Fruit fly (Drosophila melanogaster): ENCODE measurements around the gene Acsx4.

The Acsx4 gene

DNA sequence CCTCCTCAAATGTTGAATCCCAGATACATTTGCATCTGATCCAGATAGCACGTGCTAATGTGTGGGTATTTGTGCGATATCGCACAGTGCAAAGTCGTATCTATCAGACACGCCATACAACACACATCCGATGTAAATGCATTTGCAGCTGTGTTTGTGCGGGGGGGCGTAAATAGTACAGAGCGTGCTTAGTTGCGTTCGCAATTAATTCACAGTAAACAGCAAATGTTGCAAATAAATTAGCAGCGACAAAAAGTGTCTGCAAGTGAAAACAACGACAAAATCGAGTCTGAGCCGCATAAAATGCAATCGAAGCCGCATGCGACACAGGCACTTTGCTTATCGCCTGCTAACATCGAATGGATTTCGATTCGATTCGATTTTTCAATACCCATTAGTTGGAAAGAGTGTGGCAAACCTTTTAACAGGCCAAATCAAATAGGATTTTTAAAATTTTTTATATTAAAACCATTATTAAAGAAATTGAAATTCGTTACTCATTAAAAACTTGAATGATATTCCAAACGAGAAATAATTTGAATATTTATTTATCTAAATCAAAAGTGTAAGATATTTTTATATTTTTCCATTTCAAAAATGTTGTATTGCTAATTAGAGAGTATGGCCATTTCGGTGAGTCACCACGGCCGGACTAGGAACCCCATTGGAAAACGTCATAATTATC lies 24.6 kb downstream of the Acsx4 start:
- no peak for TF ChIP-seq CG32121 (GFP tag; IDR thresholded peaks at IDR 0.05)
- no peak for TF ChIP-seq Pif1A (GFP tag; optimal IDR thresholded peaks at IDR 0.05)
- TF ChIP-seq CG12605 (GFP tag; IDR thresholded peaks at IDR 0.05) = no peak
- TF ChIP-seq CG17806 (tag; optimal IDR thresholded peaks at IDR 0.05) = no peak
- TF ChIP-seq CG15710 (tag; optimal IDR thresholded peaks at IDR 0.05) = peak; percentile 11
- TF ChIP-seq CG8301 (tag; optimal IDR thresholded peaks at IDR 0.05) = peak; percentile 5
- peak; percentile 47 for TF ChIP-seq CG14655 (GFP tag; optimal IDR thresholded peaks at IDR 0.05)
- TF ChIP-seq Snoo (tag; optimal IDR thresholded peaks at IDR 0.05) = no peak
- peak; percentile 11 for TF ChIP-seq CG34367 (tag; optimal IDR thresholded peaks at IDR 0.05)
- no peak for TF ChIP-seq D1 (tag; optimal IDR thresholded peaks at IDR 0.05)
- TF ChIP-seq gl (tag; optimal IDR thresholded peaks at IDR 0.05) = no peak
- TF ChIP-seq CG10348 (GFP tag; IDR thresholded peaks at IDR 0.05) = no peak
- no peak for TF ChIP-seq EcR (GFP tag; optimal IDR thresholded peaks at IDR 0.05)
- no peak for TF ChIP-seq CG8159 (tag; optimal IDR thresholded peaks at IDR 0.05)
- TF ChIP-seq rn (GFP tag; IDR thresholded peaks at IDR 0.05) = no peak
- TF ChIP-seq CG13204 (GFP tag; optimal IDR thresholded peaks at IDR 0.05) = no peak
- TF ChIP-seq fd96Ca (GFP tag; IDR thresholded peaks at IDR 0.05) = no peak; the same call in 2 of the 3 replicates
- TF ChIP-seq CG4496 (GFP tag; IDR thresholded peaks at IDR 0.05) = 0 out of 3 replicates have a peak, but pooled peaks have one; percentile 8
- no peak for TF ChIP-seq Ets98B (GFP tag; IDR thresholded peaks at IDR 0.05)
- peak; percentile 48 for TF ChIP-seq CG9948 (tag; optimal IDR thresholded peaks at IDR 0.05)
- TF ChIP-seq Pif1B (GFP tag; optimal IDR thresholded peaks at IDR 0.05) = peak; percentile 28

DNA sequence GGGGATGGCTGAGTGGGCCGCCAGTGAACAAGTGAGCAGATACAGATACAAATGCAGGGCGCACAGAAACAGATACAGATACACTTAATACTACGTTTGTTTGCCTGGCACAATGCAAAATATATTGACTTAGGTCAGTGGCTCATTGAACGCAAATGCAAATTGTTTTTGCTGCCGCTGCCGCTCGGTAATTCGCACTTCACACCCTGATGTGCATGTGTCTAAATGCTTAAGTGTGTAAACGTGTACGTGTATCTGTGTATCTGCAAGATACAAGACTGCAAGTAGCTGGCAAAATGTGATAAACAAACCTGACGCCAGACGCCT lies 25.1 kb downstream of the Acsx4 start:
- TF ChIP-seq Ets98B (GFP tag; IDR thresholded peaks at IDR 0.05) = no peak
- TF ChIP-seq CG8159 (tag; optimal IDR thresholded peaks at IDR 0.05) = no peak
- TF ChIP-seq CG14655 (GFP tag; optimal IDR thresholded peaks at IDR 0.05) = peak; percentile 24
- TF ChIP-seq CG10348 (GFP tag; IDR thresholded peaks at IDR 0.05) = no peak
- peak; percentile 51 for TF ChIP-seq EcR (GFP tag; optimal IDR thresholded peaks at IDR 0.05)
- 0 out of 3 replicates have a peak, but pooled peaks have one; percentile 19 for TF ChIP-seq fd96Ca (GFP tag; IDR thresholded peaks at IDR 0.05)

DNA sequence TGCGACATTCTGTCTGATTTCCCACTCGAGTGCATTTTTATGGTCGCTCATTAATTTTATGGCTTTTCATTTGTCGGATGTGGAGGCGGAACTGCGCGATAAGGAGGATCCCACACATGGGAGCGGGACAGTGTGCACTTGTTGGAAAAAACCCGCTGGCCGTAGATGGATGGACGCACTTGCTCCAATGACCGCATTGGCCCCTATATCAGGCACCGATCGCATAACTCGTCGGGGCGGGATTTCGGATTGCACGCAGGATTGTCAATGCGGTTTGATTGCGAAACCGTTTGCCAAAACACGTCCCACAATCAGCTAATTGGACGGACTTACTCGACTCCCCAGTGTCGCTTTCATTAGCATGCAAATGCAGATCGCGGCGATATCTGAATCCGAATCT lies 28.2 kb downstream of the Acsx4 start:
- TF ChIP-seq CG8301 (tag; optimal IDR thresholded peaks at IDR 0.05) (no peak), Snoo (tag; optimal IDR thresholded peaks at IDR 0.05) (no peak), Pif1B (GFP tag; optimal IDR thresholded peaks at IDR 0.05) (no peak), EcR (GFP tag; optimal IDR thresholded peaks at IDR 0.05) (no peak), CG4496 (GFP tag; IDR thresholded peaks at IDR 0.05) (no peak), CG10348 (GFP tag; IDR thresholded peaks at IDR 0.05) (no peak), CG17806 (tag; optimal IDR thresholded peaks at IDR 0.05) (no peak), gl (tag; optimal IDR thresholded peaks at IDR 0.05) (no peak), D1 (tag; optimal IDR thresholded peaks at IDR 0.05) (no peak)

DNA sequence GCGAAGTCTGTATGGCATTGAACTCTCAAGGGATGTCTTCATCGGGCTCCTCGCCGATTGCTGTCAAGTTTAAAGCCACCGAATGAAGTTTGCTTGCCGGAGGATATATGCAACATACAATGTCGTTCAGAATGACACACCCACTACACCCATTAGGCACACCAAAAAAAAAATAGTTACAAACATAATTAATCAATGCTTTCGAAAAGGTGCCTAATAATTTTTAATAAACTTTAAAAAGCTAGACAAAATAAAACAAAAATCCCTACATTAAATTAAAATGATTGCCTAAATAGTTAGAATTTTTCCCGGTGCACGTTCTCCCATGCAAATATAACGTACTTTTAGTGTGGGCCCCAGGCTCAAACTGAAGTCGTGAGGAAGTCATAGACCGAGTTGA lies 29.1 kb downstream of the Acsx4 start:
- peak; percentile 51 for TF ChIP-seq CG8159 (tag; optimal IDR thresholded peaks at IDR 0.05)
- TF ChIP-seq Pif1A (GFP tag; optimal IDR thresholded peaks at IDR 0.05) = peak; percentile 12
- peak; percentile 42 for TF ChIP-seq CG15710 (tag; optimal IDR thresholded peaks at IDR 0.05)
- no peak for TF ChIP-seq Pif1B (GFP tag; optimal IDR thresholded peaks at IDR 0.05)
- peak; percentile 35 for TF ChIP-seq CG17806 (tag; optimal IDR thresholded peaks at IDR 0.05)
- no peak for TF ChIP-seq D1 (tag; optimal IDR thresholded peaks at IDR 0.05)
- TF ChIP-seq CG9948 (tag; optimal IDR thresholded peaks at IDR 0.05) = peak; percentile 27
- no peak for TF ChIP-seq CG12605 (GFP tag; IDR thresholded peaks at IDR 0.05)
- peak; percentile 28 for TF ChIP-seq CG14655 (GFP tag; optimal IDR thresholded peaks at IDR 0.05)
- peak; percentile 3 for TF ChIP-seq CG34367 (tag; optimal IDR thresholded peaks at IDR 0.05)
- no peak for TF ChIP-seq gl (tag; optimal IDR thresholded peaks at IDR 0.05)
- no peak for TF ChIP-seq Ets98B (GFP tag; IDR thresholded peaks at IDR 0.05)

DNA sequence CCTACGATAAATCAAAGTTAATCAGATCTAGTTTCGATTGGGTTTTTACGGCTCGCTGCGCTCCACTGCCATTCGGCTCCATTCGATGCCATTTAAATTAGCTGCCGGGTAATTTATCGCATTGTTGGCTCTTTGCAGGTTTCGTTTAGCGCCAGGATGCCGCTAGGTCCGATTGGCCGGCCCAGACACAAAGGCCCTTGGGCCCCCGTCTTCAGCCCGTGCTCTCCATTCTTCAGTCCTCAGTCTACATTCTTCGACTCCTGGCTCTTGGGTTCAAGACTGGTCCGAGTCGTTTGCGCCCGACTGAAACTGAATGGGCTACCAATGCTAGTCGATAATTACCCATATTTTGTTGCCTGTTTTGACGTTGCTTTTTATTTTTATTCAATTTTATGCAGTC lies 29.9 kb downstream of the Acsx4 start:
- TF ChIP-seq EcR (GFP tag; optimal IDR thresholded peaks at IDR 0.05) (peak; percentile 53), CG15710 (tag; optimal IDR thresholded peaks at IDR 0.05) (no peak)

DNA sequence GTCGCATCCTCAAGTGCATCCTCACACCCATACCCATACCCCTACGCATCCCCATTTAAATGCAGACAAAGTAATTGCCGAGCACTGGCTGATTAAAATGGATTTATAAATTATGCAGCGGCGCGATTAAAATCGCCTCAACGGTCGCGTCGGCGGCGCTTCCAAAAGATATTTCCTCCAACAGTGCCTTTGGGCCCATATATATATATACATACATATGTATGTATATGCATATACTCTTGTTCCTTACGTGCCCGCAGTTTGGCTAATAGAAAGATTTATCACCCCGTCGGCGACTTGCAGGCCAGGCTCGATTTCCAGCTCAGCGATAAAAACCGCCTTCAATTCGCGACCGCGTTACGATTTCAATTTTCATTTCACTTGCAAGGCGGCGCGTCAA lies 33.4 kb downstream of the Acsx4 start:
- no peak for TF ChIP-seq CG12605 (GFP tag; IDR thresholded peaks at IDR 0.05)
- TF ChIP-seq Pif1B (GFP tag; optimal IDR thresholded peaks at IDR 0.05) = no peak
- TF ChIP-seq CG9948 (tag; optimal IDR thresholded peaks at IDR 0.05) = no peak

DNA sequence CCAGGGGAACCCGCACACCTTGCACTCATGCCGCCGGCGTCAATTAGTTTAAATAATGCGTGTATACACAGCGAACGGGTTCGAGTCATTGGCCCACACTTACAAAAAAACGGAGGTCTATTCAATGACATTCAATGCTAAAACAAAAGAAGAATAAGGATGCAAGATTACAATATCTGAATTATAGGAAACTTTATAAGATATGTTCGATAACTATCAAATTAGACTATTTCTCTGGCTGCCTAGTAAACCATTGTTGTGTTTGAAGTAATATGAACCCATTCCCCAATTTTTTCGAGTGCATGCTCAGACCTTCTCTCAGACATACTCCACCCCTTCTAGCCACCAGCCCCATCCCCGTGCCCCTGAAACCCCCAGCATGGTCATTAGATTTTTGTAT lies 37.7 kb downstream of the Acsx4 start:
- TF ChIP-seq EcR (GFP tag; optimal IDR thresholded peaks at IDR 0.05) = no peak
- TF ChIP-seq CG8301 (tag; optimal IDR thresholded peaks at IDR 0.05) = peak; percentile 42
- TF ChIP-seq CG15710 (tag; optimal IDR thresholded peaks at IDR 0.05) = no peak
- TF ChIP-seq gl (tag; optimal IDR thresholded peaks at IDR 0.05) = no peak
- TF ChIP-seq CG14655 (GFP tag; optimal IDR thresholded peaks at IDR 0.05) = peak; percentile 57
- TF ChIP-seq fd96Ca (GFP tag; IDR thresholded peaks at IDR 0.05) = peak; percentile 39; the same call in 1 of the 3 replicates
- TF ChIP-seq Pif1A (GFP tag; optimal IDR thresholded peaks at IDR 0.05) = no peak
- 0 out of 3 replicates have a peak, but pooled peaks have one; percentile 16 for TF ChIP-seq CG4496 (GFP tag; IDR thresholded peaks at IDR 0.05)
- no peak for TF ChIP-seq Pif1B (GFP tag; optimal IDR thresholded peaks at IDR 0.05)
- no peak for TF ChIP-seq CG10348 (GFP tag; IDR thresholded peaks at IDR 0.05)
- TF ChIP-seq CG12605 (GFP tag; IDR thresholded peaks at IDR 0.05) = no peak
- TF ChIP-seq Snoo (tag; optimal IDR thresholded peaks at IDR 0.05) = no peak
- no peak for TF ChIP-seq rn (GFP tag; IDR thresholded peaks at IDR 0.05)
- no peak for TF ChIP-seq CG17806 (tag; optimal IDR thresholded peaks at IDR 0.05)
- TF ChIP-seq D1 (tag; optimal IDR thresholded peaks at IDR 0.05) = no peak
- peak; percentile 8; the same call in 1 of the 2 replicates for TF ChIP-seq Ets98B (GFP tag; IDR thresholded peaks at IDR 0.05)
- TF ChIP-seq CG34367 (tag; optimal IDR thresholded peaks at IDR 0.05) = no peak
- no peak for TF ChIP-seq CG32121 (GFP tag; IDR thresholded peaks at IDR 0.05)
- TF ChIP-seq CG9948 (tag; optimal IDR thresholded peaks at IDR 0.05) = no peak
- no peak for TF ChIP-seq CG13204 (GFP tag; optimal IDR thresholded peaks at IDR 0.05)
- TF ChIP-seq CG8159 (tag; optimal IDR thresholded peaks at IDR 0.05) = no peak
